Worm (Caenorhabditis elegans) whole organism, L1 larva: ENCODE results near the gene B0035.21.

Experiments
- blmp-1 ChIP-seq: fragments of 150-350 bp; optimal IDR thresholded peaks from 2 replicates; lab custom pipeline; 2014; ENCODE audit warnings: missing biosample characterization, missing genetic modification characterization
- ceh-82 ChIP-seq, 3 experiments: fragments of 150-350 bp in 1 of 3; sonication (generic microtip) in 2 of 3; optimal IDR thresholded peaks; 2 replicates each; lab custom pipeline; 2014 to 2017; ENCODE audit warnings: missing biosample characterization in 3 of 3, missing genetic modification characterization in 3 of 3
- mdl-1 ChIP-seq, 2 experiments: fragments of 150-350 bp; optimal IDR thresholded peaks; 2 replicates each; lab custom pipeline; 2014 to 2017; ENCODE audit warnings: missing biosample characterization in 2 of 2, missing genetic modification characterization in 2 of 2, inconsistent platforms in 1 of 2
- nhr-11 ChIP-seq: fragments of 150-350 bp; optimal IDR thresholded peaks from 2 replicates; lab custom pipeline; 2014; ENCODE audit warnings: missing biosample characterization, missing genetic modification characterization
- nhr-12 ChIP-seq: sonication (generic microtip); optimal IDR thresholded peaks from 2 replicates; lab custom pipeline; 2017; ENCODE audit warnings: missing biosample characterization, missing genetic modification characterization
- nhr-77 ChIP-seq: fragments of 150-350 bp; optimal IDR thresholded peaks from 2 replicates; lab custom pipeline; 2014; ENCODE audit warnings: missing biosample characterization, missing genetic modification characterization
- rnt-1 ChIP-seq: sonication (generic microtip); optimal IDR thresholded peaks from 2 replicates; lab custom pipeline; 2016; ENCODE audit warnings: mild to moderate bottlenecking, missing genetic modification characterization, moderate library complexity, missing compliant biosample characterization
- ztf-11 ChIP-seq, 2 experiments: sonication (generic microtip); optimal IDR thresholded peaks; 2 replicates each; lab custom pipeline; 2016 to 2017; ENCODE audit warnings: missing genetic modification characterization in 2 of 2, missing biosample characterization in 1 of 2, missing compliant biosample characterization in 1 of 2

ce11 chrIV:11352768-11353167 lies 25.7 kb downstream of the B0035.21 start:
- TF ChIP-seq mdl-1 (tag; optimal IDR thresholded peaks at IDR 0.05; lab: Kevin White, UChicago) = no peak
- TF ChIP-seq nhr-77 (tag; lab: Kevin White, UChicago) = no peak
- no peak for TF ChIP-seq ceh-82 (tag; optimal IDR thresholded peaks at IDR 0.05; lab: Kevin White, UChicago)
- TF ChIP-seq nhr-12 (tag; lab: Kevin White, UChicago) = no peak
- TF ChIP-seq blmp-1 (tag; lab: Kevin White, UChicago) = no peak
- TF ChIP-seq rnt-1 (tag; lab: Kevin White, UChicago) = peak; percentile 37
- no peak for TF ChIP-seq ztf-11 (tag; optimal IDR thresholded peaks at IDR 0.05; lab: Kevin White, UChicago)
- TF ChIP-seq nhr-11 (tag; lab: Kevin White, UChicago) = no peak
